Fruit fly (Drosophila melanogaster) whole organism, wandering third instar larva: ENCODE measurements around the gene jhamt.

Source experiments
- Abd-B ChIP-seq: fragments of >200 bp; optimal IDR thresholded peaks from 2 replicates; lab custom pipeline; 2017; ENCODE audit warnings: missing biosample characterization, missing genetic modification characterization
- CG32264 ChIP-seq: fragments of 200-800 bp; sonication (Bioruptor generic); optimal IDR thresholded peaks from 2 replicates; lab custom pipeline; 2016; ENCODE audit warnings: missing biosample characterization, missing genetic modification characterization
- CrebA ChIP-seq: fragments of 200-800 bp; sonication (Bioruptor generic); optimal IDR thresholded peaks from 2 replicates; lab custom pipeline; 2016; ENCODE audit warnings: missing biosample characterization, mild to moderate bottlenecking, missing genetic modification characterization, borderline replicate concordance
- Dfd ChIP-seq: fragments of >200 bp; optimal IDR thresholded peaks from 2 replicates; lab custom pipeline; 2017; ENCODE audit warnings: missing biosample characterization, missing genetic modification characterization
- Dif ChIP-seq: fragments of 200-275, 200-300 bp; sonication (Bioruptor generic); optimal IDR thresholded peaks from 2 replicates; lab custom pipeline; 2018; ENCODE audit warnings: missing biosample characterization, missing genetic modification characterization; ENCODE audit not compliant: partially characterized antibody
- GATAd ChIP-seq: sonication (Bioruptor generic); optimal IDR thresholded peaks from 2 replicates; lab custom pipeline; 2016; ENCODE audit warnings: missing biosample characterization, missing genetic modification characterization
- HLH106 ChIP-seq: fragments of 200-800 bp; optimal IDR thresholded peaks from 3 replicates; lab custom pipeline; 2019; ENCODE audit warnings: missing biosample characterization, mild to moderate bottlenecking, missing genetic modification characterization, moderate library complexity
- Hnf4 ChIP-seq: fragments of 200-800 bp; sonication (Bioruptor generic); optimal IDR thresholded peaks from 2 replicates; lab custom pipeline; 2016; ENCODE audit warnings: missing biosample characterization, mild to moderate bottlenecking, missing genetic modification characterization
- Hr78 ChIP-seq: fragments of >200 bp; optimal IDR thresholded peaks from 2 replicates; lab custom pipeline; 2017; ENCODE audit warnings: missing biosample characterization, missing genetic modification characterization
- Hr83 ChIP-seq: fragments of 200-300 bp; sonication (Bioruptor generic); optimal IDR thresholded peaks from 2 replicates; lab custom pipeline; 2016; ENCODE audit warnings: missing biosample characterization, mild to moderate bottlenecking, missing genetic modification characterization, moderate library complexity; ENCODE audit not compliant: poor library complexity, severe bottlenecking
- Jra ChIP-seq: sonication (Bioruptor generic); optimal IDR thresholded peaks from 2 replicates; lab custom pipeline; 2016; ENCODE audit warnings: missing biosample characterization, missing genetic modification characterization
- Mio ChIP-seq: sonication (Bioruptor generic); optimal IDR thresholded peaks from 2 replicates; lab custom pipeline; 2016; ENCODE audit warnings: missing biosample characterization, missing genetic modification characterization
- Myc ChIP-seq: fragments of >200 bp; optimal IDR thresholded peaks from 2 replicates; lab custom pipeline; 2017
- OdsH ChIP-seq: fragments of 200-800 bp; sonication (Bioruptor generic); optimal IDR thresholded peaks from 2 replicates; lab custom pipeline; 2016; ENCODE audit warnings: missing biosample characterization, mild to moderate bottlenecking, missing genetic modification characterization
- Rel ChIP-seq, 2 experiments: fragments of 200-800 bp; sonication (Bioruptor generic) in 1 of 2; optimal IDR thresholded peaks; 2 replicates in 1 of 2; 3 replicates in 1 of 2; lab custom pipeline; 2016 to 2019; ENCODE audit warnings: mild to moderate bottlenecking in 2 of 2, missing biosample characterization in 2 of 2, missing genetic modification characterization in 2 of 2, moderate library complexity in 1 of 2
- Sp1 ChIP-seq: fragments of 200-800 bp; sonication (Bioruptor generic); optimal IDR thresholded peaks from 3 replicates; lab custom pipeline; 2019; ENCODE audit warnings: missing biosample characterization, mild to moderate bottlenecking, missing genetic modification characterization, moderate library complexity
- Vsx2 ChIP-seq: fragments of 200-300, 225-300 bp; sonication (Bioruptor generic); optimal IDR thresholded peaks from 2 replicates; lab custom pipeline; 2018; ENCODE audit warnings: missing biosample characterization, missing genetic modification characterization; ENCODE audit not compliant: partially characterized antibody
- br ChIP-seq: fragments of 200-800 bp; sonication (Bioruptor generic); optimal IDR thresholded peaks from 2 replicates; lab custom pipeline; 2016; ENCODE audit warnings: missing biosample characterization, missing genetic modification characterization
- brk ChIP-seq: fragments of 200-800 bp; sonication (Bioruptor generic); optimal IDR thresholded peaks from 2 replicates; lab custom pipeline; 2016; ENCODE audit warnings: missing biosample characterization, mild to moderate bottlenecking, missing genetic modification characterization
- dl ChIP-seq, 2 experiments: fragments of 175-275, 200-275 bp in 1 of 2; fragments of 200-275 bp in 1 of 2; sonication (Bioruptor generic); optimal IDR thresholded peaks; lab custom pipeline; 2018; ENCODE audit warnings: mild to moderate bottlenecking in 2 of 2, missing biosample characterization in 2 of 2, missing genetic modification characterization in 2 of 2, moderate library complexity in 2 of 2; ENCODE audit not compliant: partially characterized antibody in 2 of 2, insufficient read depth in 1 of 2
- dmrt93B ChIP-seq: fragments of 200-800 bp; sonication (Bioruptor generic); optimal IDR thresholded peaks from 2 replicates; lab custom pipeline; 2018; ENCODE audit warnings: missing biosample characterization, mild to moderate bottlenecking, missing genetic modification characterization
- dsf ChIP-seq: sonication (Bioruptor generic); optimal IDR thresholded peaks from 2 replicates; lab custom pipeline; 2016; ENCODE audit warnings: missing biosample characterization, missing genetic modification characterization, borderline replicate concordance
- ey ChIP-seq: fragments of 200-800 bp; sonication (Bioruptor generic); optimal IDR thresholded peaks from 2 replicates; lab custom pipeline; 2016; ENCODE audit warnings: missing biosample characterization, missing genetic modification characterization
- foxo ChIP-seq, 2 experiments: fragments of 200-800 bp; sonication (Bioruptor generic); optimal IDR thresholded peaks; 2 replicates in 1 of 2; 3 replicates in 1 of 2; lab custom pipeline; 2016 to 2017; ENCODE audit warnings: missing biosample characterization in 2 of 2, missing genetic modification characterization in 2 of 2
- fru ChIP-seq: fragments of 200-800 bp; sonication (Bioruptor generic); optimal IDR thresholded peaks from 3 replicates; lab custom pipeline; 2016; ENCODE audit warnings: missing biosample characterization, mild to moderate bottlenecking, missing genetic modification characterization
- h ChIP-seq: fragments of 200-800 bp; sonication (Bioruptor generic); optimal IDR thresholded peaks from 3 replicates; lab custom pipeline; 2016; ENCODE audit warnings: missing biosample characterization, mild to moderate bottlenecking, missing genetic modification characterization
- jim ChIP-seq: fragments of 175-275, 200-325 bp; sonication (Bioruptor generic); optimal IDR thresholded peaks from 2 replicates; lab custom pipeline; 2016; ENCODE audit warnings: missing biosample characterization, mild to moderate bottlenecking, missing genetic modification characterization
- lola ChIP-seq: fragments of >200 bp; optimal IDR thresholded peaks from 2 replicates; lab custom pipeline; 2017; ENCODE audit warnings: missing biosample characterization, missing genetic modification characterization
- pan ChIP-seq: fragments of >200 bp; optimal IDR thresholded peaks from 2 replicates; lab custom pipeline; 2017
- psq ChIP-seq: fragments of 200-800 bp; sonication (Bioruptor generic); optimal IDR thresholded peaks from 3 replicates; lab custom pipeline; 2017; ENCODE audit warnings: missing biosample characterization, mild to moderate bottlenecking, missing genetic modification characterization, moderate library complexity
- rgr ChIP-seq: fragments of 200-800 bp; sonication (Bioruptor generic); optimal IDR thresholded peaks from 3 replicates; lab custom pipeline; 2016; ENCODE audit warnings: missing biosample characterization, mild to moderate bottlenecking, missing genetic modification characterization
- sage ChIP-seq: fragments of 200-800 bp; sonication (Bioruptor generic); optimal IDR thresholded peaks from 2 replicates; lab custom pipeline; 2016; ENCODE audit warnings: missing biosample characterization, mild to moderate bottlenecking, missing genetic modification characterization
- sv ChIP-seq: fragments of 200-800 bp; sonication (Bioruptor generic); optimal IDR thresholded peaks from 3 replicates; lab custom pipeline; 2016; ENCODE audit warnings: missing biosample characterization, missing genetic modification characterization
- tai ChIP-seq: sonication (Bioruptor generic); optimal IDR thresholded peaks from 2 replicates; lab custom pipeline; 2016; ENCODE audit warnings: missing biosample characterization, missing genetic modification characterization
- woc ChIP-seq: sonication (Bioruptor generic); optimal IDR thresholded peaks from 2 replicates; lab custom pipeline; 2016; ENCODE audit warnings: missing biosample characterization, mild to moderate bottlenecking, missing genetic modification characterization

Gene jhamt

DNA sequence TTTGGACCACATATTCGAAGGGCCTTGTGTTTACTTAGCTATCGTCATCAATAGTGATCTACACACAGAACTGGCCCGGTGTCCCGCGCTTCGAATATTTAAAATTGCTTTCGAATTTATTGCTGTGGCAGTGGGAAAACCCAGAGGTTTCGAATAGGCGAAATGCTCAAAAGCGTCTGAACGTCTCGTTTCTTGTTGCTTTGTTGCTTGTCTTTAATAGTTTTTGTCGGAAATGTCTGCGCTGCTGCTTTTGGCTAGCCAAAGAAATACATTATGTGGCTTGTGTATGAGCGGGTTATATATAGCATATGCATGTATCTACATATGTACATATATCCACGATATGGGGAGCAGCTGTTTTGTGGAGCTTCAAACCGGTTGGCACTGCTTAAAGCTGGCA lies 44.5 kb upstream of the jhamt start:
- TF ChIP-seq Hnf4 (no peak), Hr83 (GFP tag; lab: Kevin White, UChicago) (no peak), Dif (GFP tag; lab: Kevin White, UChicago) (no peak), HLH106 (tag; lab: Kevin White, UChicago) (no peak), fru (GFP tag; lab: Kevin White, UChicago) (no peak), pan (lab: Kevin White, UChicago) (no peak), sage (GFP tag; lab: Kevin White, UChicago) (no peak), psq (no peak), foxo (GFP tag; optimal IDR thresholded peaks at IDR 0.05; lab: Kevin White, UChicago) (no peak), Hr78 (GFP tag; lab: Kevin White, UChicago) (no peak), ey (GFP tag; lab: Kevin White, UChicago) (no peak), Myc (no peak), woc (GFP tag; lab: Kevin White, UChicago) (no peak), Abd-B (GFP tag; lab: Kevin White, UChicago) (no peak), h (GFP tag; lab: Kevin White, UChicago) (no peak), sv (GFP tag; lab: Kevin White, UChicago) (no peak), dsf (GFP tag; lab: Kevin White, UChicago) (no peak)

dm6 chr2L:16321872-16322631 lies 43.7 kb upstream of the jhamt start:
- TF ChIP-seq Rel (GFP tag; optimal IDR thresholded peaks at IDR 0.05; lab: Kevin White, UChicago) (no peak), Rel (tag; optimal IDR thresholded peaks at IDR 0.05; lab: Kevin White, UChicago) (peak; percentile 10), rgr (GFP tag; lab: Kevin White, UChicago) (peak; percentile 36), tai (GFP tag; lab: Kevin White, UChicago) (peak; percentile 23), lola (no peak), CrebA (GFP tag; lab: Kevin White, UChicago) (no peak), br (GFP tag; lab: Kevin White, UChicago) (peak; percentile 17), jim (GFP tag; lab: Kevin White, UChicago) (no peak)

DNA sequence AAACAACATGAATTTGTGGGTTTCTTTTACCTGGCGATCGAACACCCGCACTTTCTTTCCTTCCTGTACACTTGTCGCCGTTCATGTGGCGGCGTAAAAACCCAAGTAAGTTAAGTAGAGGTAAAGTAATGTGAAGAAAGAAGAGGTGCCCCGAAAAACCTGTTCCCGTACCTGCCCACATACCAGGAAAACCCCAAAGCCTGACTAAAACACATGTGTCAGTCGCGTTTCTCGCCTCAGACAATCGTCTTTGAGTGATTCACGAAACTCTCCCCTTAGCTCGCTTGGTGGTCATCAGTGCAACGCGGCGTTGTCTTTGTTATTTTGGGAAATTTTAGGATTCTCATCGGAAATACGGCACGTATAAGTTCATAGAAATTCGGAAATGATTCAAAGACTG lies 42.2 kb upstream of the jhamt start:
- TF ChIP-seq Hr78 (GFP tag; lab: Kevin White, UChicago) (no peak), CG32264 (no peak), Hnf4 (no peak), Mio (GFP tag; lab: Kevin White, UChicago) (no peak), psq (no peak), pan (lab: Kevin White, UChicago) (no peak), br (GFP tag; lab: Kevin White, UChicago) (no peak), fru (GFP tag; lab: Kevin White, UChicago) (peak; percentile 48)

dm6 chr2L:16324833-16325232 lies 40.9 kb upstream of the jhamt start:
- peak; percentile 28 for TF ChIP-seq rgr (GFP tag; lab: Kevin White, UChicago)
- TF ChIP-seq Vsx2 (GFP tag; lab: Kevin White, UChicago): no peak
- peak; percentile 20 for TF ChIP-seq Hnf4
- TF ChIP-seq Rel (GFP tag; optimal IDR thresholded peaks at IDR 0.05; lab: Kevin White, UChicago): no peak
- TF ChIP-seq Rel (tag; optimal IDR thresholded peaks at IDR 0.05; lab: Kevin White, UChicago): peak; percentile 60
- no peak for TF ChIP-seq Myc
- TF ChIP-seq brk (GFP tag; lab: Kevin White, UChicago): peak; percentile 7
- TF ChIP-seq sage (GFP tag; lab: Kevin White, UChicago): peak; percentile 74

DNA sequence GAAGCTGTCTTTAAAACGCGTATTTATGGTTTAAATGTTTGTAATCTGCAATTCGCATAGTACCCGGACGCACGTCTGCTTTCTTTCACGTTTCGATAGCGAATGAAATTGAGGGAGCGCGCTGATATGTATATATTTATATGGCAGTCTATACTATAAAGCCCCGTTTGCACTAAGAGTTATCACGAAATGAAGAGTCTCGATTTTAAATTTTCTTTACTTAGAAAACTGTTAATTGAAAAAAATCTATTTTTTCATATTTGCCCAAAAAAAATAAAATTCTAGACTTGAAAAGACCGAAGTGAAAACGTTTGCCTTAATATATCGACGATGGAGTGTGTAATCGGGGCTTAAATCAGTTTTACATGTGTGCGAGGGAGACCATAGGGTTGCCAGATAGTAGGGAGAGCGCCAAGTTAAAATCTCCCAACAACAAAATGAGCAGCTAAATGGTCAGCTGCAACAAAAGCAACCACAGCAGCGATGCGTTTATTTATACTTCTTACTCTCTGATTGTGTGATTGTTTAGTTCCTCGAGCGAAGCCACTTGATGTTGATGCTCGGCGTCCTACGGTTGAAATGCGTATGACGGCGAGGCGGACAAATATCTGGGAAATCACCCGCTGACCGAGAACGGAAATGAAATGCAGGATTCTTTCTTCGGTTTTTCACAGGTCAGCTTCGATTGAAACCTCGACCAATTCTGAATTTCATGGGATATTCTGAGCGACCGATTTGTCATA lies 40.0 kb upstream of the jhamt start, which contains the start of gene cact:
TSS of gene cact (minus strand) at position 693 of the 743 bp plus-strand sequence.
- TF ChIP-seq woc (GFP tag; lab: Kevin White, UChicago): peak; percentile 98
- peak; percentile 91 for TF ChIP-seq br (GFP tag; lab: Kevin White, UChicago)
- TF ChIP-seq Myc: no peak
- peak; percentile 90 for TF ChIP-seq sv (GFP tag; lab: Kevin White, UChicago)
- peak; percentile 96 for TF ChIP-seq rgr (GFP tag; lab: Kevin White, UChicago)
- TF ChIP-seq Abd-B (GFP tag; lab: Kevin White, UChicago): no peak
- peak; percentile 92 for TF ChIP-seq sage (GFP tag; lab: Kevin White, UChicago)
- peak; percentile 66 for TF ChIP-seq Hr83 (GFP tag; lab: Kevin White, UChicago)
- TF ChIP-seq OdsH: peak; percentile 94
- TF ChIP-seq brk (GFP tag; lab: Kevin White, UChicago): peak; percentile 94
- peak; percentile 82 for TF ChIP-seq dmrt93B (GFP tag; lab: Kevin White, UChicago)
- TF ChIP-seq h (GFP tag; lab: Kevin White, UChicago): peak; percentile 97
- peak; percentile 90 for TF ChIP-seq tai (GFP tag; lab: Kevin White, UChicago)
- TF ChIP-seq Vsx2 (GFP tag; lab: Kevin White, UChicago): no peak
- peak; percentile 62 for TF ChIP-seq GATAd (GFP tag; lab: Kevin White, UChicago)
- TF ChIP-seq Rel (GFP tag; optimal IDR thresholded peaks at IDR 0.05; lab: Kevin White, UChicago): peak; percentile 63
- peak; percentile 97 for TF ChIP-seq Rel (tag; optimal IDR thresholded peaks at IDR 0.05; lab: Kevin White, UChicago)
- TF ChIP-seq Sp1: peak; percentile 89
- TF ChIP-seq dl (GFP tag; optimal IDR thresholded peaks at IDR 0.05; lab: Kevin White, UChicago; ENCODE audit: insufficient read depth in 1 of 2, partially characterized antibody in 2 of 2): peak in 1 of 2 experiments; percentile 78
- no peak for TF ChIP-seq jim (GFP tag; lab: Kevin White, UChicago)
- TF ChIP-seq psq: peak; percentile 88
- TF ChIP-seq Jra (GFP tag; lab: Kevin White, UChicago): peak; percentile 84
- TF ChIP-seq Dfd (GFP tag; lab: Kevin White, UChicago): no peak
- peak; percentile 70 for TF ChIP-seq Dif (GFP tag; lab: Kevin White, UChicago)
